Fruit fly (Drosophila melanogaster) whole organism, prepupa: ENCODE data around the gene Ldsdh1.
A peak's percentile ranks its signal among the peaks of the same experiment; 100 is the strongest.

Source experiments
- Blimp-1 ChIP-seq: fragments of 200-800 bp; sonication (Bioruptor generic); optimal IDR thresholded peaks from 3 replicates; lab custom pipeline; 2017; ENCODE audit warnings: missing biosample characterization, missing genetic modification characterization, mild to moderate bottlenecking, moderate library complexity, missing genetic modification reagents
- CG10631 ChIP-seq: fragments of 200-800 bp; sonication (Bioruptor generic); optimal IDR thresholded peaks from 2 replicates; lab custom pipeline; 2016; ENCODE audit warnings: missing biosample characterization, missing genetic modification characterization
- CG10669 ChIP-seq: fragments of 200-800 bp; sonication (Bioruptor generic); optimal IDR thresholded peaks from 3 replicates; lab custom pipeline; 2018; ENCODE audit warnings: missing biosample characterization, mild to moderate bottlenecking, missing genetic modification characterization, moderate library complexity
- CG11762 ChIP-seq: fragments of 200-800 bp; sonication (Bioruptor generic); optimal IDR thresholded peaks from 3 replicates; lab custom pipeline; 2016; ENCODE audit warnings: missing biosample characterization, missing genetic modification characterization; ENCODE audit not compliant: insufficient read depth
- CG11902 ChIP-seq: fragments of 200-800 bp; sonication (Bioruptor generic); optimal IDR thresholded peaks from 3 replicates; lab custom pipeline; 2016; ENCODE audit warnings: missing biosample characterization, missing genetic modification characterization
- CG1621 ChIP-seq: fragments of 200-800 bp; sonication (Bioruptor generic); optimal IDR thresholded peaks from 3 replicates; lab custom pipeline; 2018; ENCODE audit warnings: missing biosample characterization, mild to moderate bottlenecking, missing genetic modification characterization
- CG16779 ChIP-seq: fragments of 200-800 bp; sonication (Bioruptor generic); optimal IDR thresholded peaks from 3 replicates; lab custom pipeline; 2017; ENCODE audit warnings: missing biosample characterization, mild to moderate bottlenecking, missing genetic modification characterization
- CG3032 ChIP-seq: fragments of 200-800 bp; optimal IDR thresholded peaks from 2 replicates; lab custom pipeline; 2019; ENCODE audit warnings: missing biosample characterization, mild to moderate bottlenecking, missing genetic modification characterization, moderate library complexity
- CG31627 ChIP-seq: fragments of 200-800 bp; sonication (Bioruptor generic); optimal IDR thresholded peaks from 3 replicates; lab custom pipeline; 2016; ENCODE audit warnings: missing biosample characterization, missing genetic modification characterization
- CG32006 ChIP-seq: fragments of 200-800 bp; sonication (Bioruptor generic); optimal IDR thresholded peaks from 3 replicates; lab custom pipeline; 2017; ENCODE audit warnings: missing biosample characterization, mild to moderate bottlenecking, missing genetic modification characterization
- CG34406 ChIP-seq: fragments of 200-800 bp; sonication (Bioruptor generic); optimal IDR thresholded peaks from 3 replicates; lab custom pipeline; 2016; ENCODE audit warnings: missing biosample characterization, missing genetic modification characterization
- CG3919 ChIP-seq: fragments of 200-800 bp; sonication (Bioruptor generic); optimal IDR thresholded peaks from 3 replicates; lab custom pipeline; 2016; ENCODE audit warnings: missing biosample characterization, missing genetic modification characterization
- CG4318 ChIP-seq: fragments of 200-800 bp; sonication (Bioruptor generic); optimal IDR thresholded peaks from 3 replicates; lab custom pipeline; 2017; ENCODE audit warnings: missing biosample characterization, mild to moderate bottlenecking, missing genetic modification characterization
- CG6163 ChIP-seq: fragments of 200-800 bp; sonication (Bioruptor generic); IDR thresholded peaks from 3 replicates; pipeline ENCODE4 v1.3.6; 2022; ENCODE audit warnings: missing biosample characterization, missing genetic modification characterization
- CG6276 ChIP-seq: fragments of 200-800 bp; sonication (Bioruptor generic); optimal IDR thresholded peaks from 2 replicates; lab custom pipeline; 2017; ENCODE audit warnings: missing biosample characterization, mild to moderate bottlenecking, missing genetic modification characterization
- CG6792 ChIP-seq: fragments of 200-800 bp; sonication (Bioruptor generic); optimal IDR thresholded peaks from 3 replicates; lab custom pipeline; 2016; ENCODE audit warnings: missing biosample characterization, missing genetic modification characterization
- CG6808 ChIP-seq: fragments of 200-800 bp; sonication (Bioruptor generic); optimal IDR thresholded peaks from 3 replicates; lab custom pipeline; 2017; ENCODE audit warnings: missing biosample characterization, missing genetic modification characterization, mild to moderate bottlenecking, moderate library complexity, missing genetic modification reagents
- CG6854 ChIP-seq: fragments of 200-800 bp; sonication (Bioruptor generic); optimal IDR thresholded peaks from 2 replicates; lab custom pipeline; 2017; ENCODE audit warnings: missing biosample characterization, mild to moderate bottlenecking, missing genetic modification characterization
- CG7368 ChIP-seq: fragments of 200-800 bp; sonication (Bioruptor generic); optimal IDR thresholded peaks from 3 replicates; lab custom pipeline; 2016; ENCODE audit warnings: missing biosample characterization, missing genetic modification characterization
- CG8119 ChIP-seq: fragments of 200-800 bp; sonication (Bioruptor generic); IDR thresholded peaks from 3 replicates; pipeline ENCODE4 v1.3.6; 2022; ENCODE audit warnings: missing biosample characterization, missing genetic modification characterization
- CG8319 ChIP-seq: fragments of 200-800 bp; sonication (Bioruptor generic); optimal IDR thresholded peaks from 3 replicates; lab custom pipeline; 2016; ENCODE audit warnings: missing biosample characterization, missing genetic modification characterization
- CG8632 ChIP-seq: fragments of 200-800 bp; sonication (Bioruptor generic); optimal IDR thresholded peaks from 3 replicates; lab custom pipeline; 2016; ENCODE audit warnings: missing biosample characterization, missing genetic modification characterization
- CG9139 ChIP-seq: fragments of 200-800 bp; sonication (Bioruptor generic); optimal IDR thresholded peaks from 3 replicates; lab custom pipeline; 2017; ENCODE audit warnings: missing biosample characterization, mild to moderate bottlenecking, missing genetic modification characterization
- Eip75B ChIP-seq: fragments of 200-800 bp; sonication (Bioruptor generic); optimal IDR thresholded peaks from 3 replicates; lab custom pipeline; 2016; ENCODE audit warnings: missing biosample characterization, missing genetic modification characterization
- Eip93F ChIP-seq: fragments of 200-800 bp; sonication (Bioruptor generic); optimal IDR thresholded peaks from 2 replicates; lab custom pipeline; 2016; ENCODE audit warnings: missing biosample characterization, mild to moderate bottlenecking, missing genetic modification characterization
- Ets21C ChIP-seq: fragments of 200-800 bp; sonication (Bioruptor generic); optimal IDR thresholded peaks from 3 replicates; lab custom pipeline; 2016; ENCODE audit warnings: missing biosample characterization, missing genetic modification characterization
- Gug ChIP-seq: fragments of 200-800 bp; sonication (Bioruptor generic); IDR thresholded peaks from 2 replicates; pipeline ENCODE4 v1.3.6; 2022; ENCODE audit warnings: missing biosample characterization, missing genetic modification characterization
- Hr38 ChIP-seq: sonication (Bioruptor generic); optimal IDR thresholded peaks from 2 replicates; lab custom pipeline; 2016; ENCODE audit warnings: missing biosample characterization, missing genetic modification characterization
- Hr39 ChIP-seq: fragments of 200-800 bp; sonication (Bioruptor generic); optimal IDR thresholded peaks from 2 replicates; lab custom pipeline; 2016; ENCODE audit warnings: missing biosample characterization, missing genetic modification characterization
- Hr4 ChIP-seq: fragments of 200-800 bp; sonication (Bioruptor generic); optimal IDR thresholded peaks from 3 replicates; lab custom pipeline; 2016; ENCODE audit warnings: missing biosample characterization, missing genetic modification characterization
- Met ChIP-seq: fragments of 200-800 bp; sonication (Bioruptor generic); optimal IDR thresholded peaks from 3 replicates; lab custom pipeline; 2016; ENCODE audit warnings: missing biosample characterization, missing genetic modification characterization
- OdsH ChIP-seq: fragments of 200-800 bp; sonication (Bioruptor generic); optimal IDR thresholded peaks from 3 replicates; lab custom pipeline; 2016; ENCODE audit warnings: missing biosample characterization, missing genetic modification characterization
- Smox ChIP-seq: fragments of 200-800 bp; sonication (Bioruptor generic); optimal IDR thresholded peaks from 3 replicates; lab custom pipeline; 2016; ENCODE audit warnings: missing biosample characterization, missing genetic modification characterization
- Sox102F ChIP-seq: fragments of 200-800 bp; sonication (Bioruptor generic); optimal IDR thresholded peaks from 2 replicates; lab custom pipeline; 2016; ENCODE audit warnings: missing biosample characterization, mild to moderate bottlenecking, missing genetic modification characterization
- Sox14 ChIP-seq: fragments of 200-800 bp; sonication (Bioruptor generic); optimal IDR thresholded peaks from 3 replicates; lab custom pipeline; 2016; ENCODE audit warnings: missing biosample characterization, missing genetic modification characterization
- Sox15 ChIP-seq: fragments of 200-800 bp; sonication (Bioruptor generic); optimal IDR thresholded peaks from 3 replicates; lab custom pipeline; 2016; ENCODE audit warnings: missing biosample characterization, missing genetic modification characterization
- achi ChIP-seq: fragments of 200-800 bp; sonication (Bioruptor generic); optimal IDR thresholded peaks from 3 replicates; lab custom pipeline; 2016; ENCODE audit warnings: missing biosample characterization, missing genetic modification characterization
- cyc ChIP-seq: fragments of 200-800 bp; sonication (Bioruptor generic); optimal IDR thresholded peaks from 3 replicates; lab custom pipeline; 2016; ENCODE audit warnings: missing biosample characterization, missing genetic modification characterization
- dac ChIP-seq: fragments of 200-800 bp; sonication (Bioruptor generic); optimal IDR thresholded peaks from 2 replicates; lab custom pipeline; 2017; ENCODE audit warnings: missing biosample characterization, mild to moderate bottlenecking, missing genetic modification characterization
- dsx ChIP-seq: fragments of 200-800 bp; optimal IDR thresholded peaks from 3 replicates; lab custom pipeline; 2019; ENCODE audit warnings: missing biosample characterization, mild to moderate bottlenecking, missing genetic modification characterization, moderate library complexity; ENCODE audit not compliant: poor library complexity, severe bottlenecking
- esn ChIP-seq: fragments of 200-800 bp; sonication (Bioruptor generic); optimal IDR thresholded peaks from 2 replicates; lab custom pipeline; 2016; ENCODE audit warnings: missing biosample characterization, mild to moderate bottlenecking, missing genetic modification characterization, moderate library complexity
- fd59A ChIP-seq: fragments of 200-800 bp; sonication (Bioruptor generic); optimal IDR thresholded peaks from 2 replicates; lab custom pipeline; 2017; ENCODE audit warnings: missing biosample characterization, mild to moderate bottlenecking, missing genetic modification characterization, missing genetic modification reagents
- fd85E ChIP-seq: fragments of 200-800 bp; sonication (Bioruptor generic); optimal IDR thresholded peaks from 3 replicates; lab custom pipeline; 2016; ENCODE audit warnings: missing biosample characterization, missing genetic modification characterization
- fkh ChIP-seq: fragments of 200-800 bp; sonication (Bioruptor generic); optimal IDR thresholded peaks from 3 replicates; lab custom pipeline; 2017; ENCODE audit warnings: missing biosample characterization, mild to moderate bottlenecking, missing genetic modification characterization, moderate library complexity
- lz ChIP-seq: fragments of 200-800 bp; sonication (Bioruptor generic); optimal IDR thresholded peaks from 3 replicates; lab custom pipeline; 2016; ENCODE audit warnings: missing biosample characterization, missing genetic modification characterization
- net ChIP-seq: fragments of 200-800 bp; sonication (Bioruptor generic); optimal IDR thresholded peaks from 3 replicates; lab custom pipeline; 2016; ENCODE audit warnings: missing biosample characterization, missing genetic modification characterization
- spab ChIP-seq: fragments of 200-800 bp; sonication (Bioruptor generic); optimal IDR thresholded peaks from 2 replicates; lab custom pipeline; 2017; ENCODE audit warnings: missing biosample characterization, mild to moderate bottlenecking, missing genetic modification characterization, missing genetic modification reagents
- ss ChIP-seq, 2 experiments: fragments of 200-800 bp; sonication (Bioruptor generic); optimal IDR thresholded peaks; 2 replicates in 1 of 2; 3 replicates in 1 of 2; lab custom pipeline; 2017 to 2018; ENCODE audit warnings: mild to moderate bottlenecking in 2 of 2, missing biosample characterization in 2 of 2, missing genetic modification characterization in 2 of 2, moderate library complexity in 1 of 2
- topi ChIP-seq: fragments of 200-800 bp; sonication (Bioruptor generic); optimal IDR thresholded peaks from 3 replicates; lab custom pipeline; 2016; ENCODE audit warnings: missing biosample characterization, missing genetic modification characterization
- vri ChIP-seq: fragments of 200-800 bp; sonication (Bioruptor generic); optimal IDR thresholded peaks from 3 replicates; lab custom pipeline; 2016; ENCODE audit warnings: missing biosample characterization, mild to moderate bottlenecking, missing genetic modification characterization

The Ldsdh1 gene

dm6 chrX:8114476-8115342 is 33.3 kb upstream of the Ldsdh1 start:
- TF ChIP-seq net (GFP tag; lab: Kevin White, UChicago) (no peak), CG10631 (GFP tag; lab: Kevin White, UChicago) (no peak), Sox15 (GFP tag; lab: Kevin White, UChicago) (no peak), CG4318 (GFP tag; lab: Kevin White, UChicago) (no peak), ss (GFP tag; optimal IDR thresholded peaks at IDR 0.05; lab: Kevin White, UChicago) (no peak), CG8119 (no peak), Smox (GFP tag; lab: Kevin White, UChicago) (no peak), Hr39 (GFP tag; lab: Kevin White, UChicago) (peak; percentile 40), CG10669 (GFP tag; lab: Kevin White, UChicago) (peak; percentile 25), Ets21C (no peak), CG8632 (GFP tag; lab: Kevin White, UChicago) (no peak), CG3032 (tag; lab: Kevin White, UChicago) (no peak), achi (GFP tag; lab: Kevin White, UChicago) (peak; percentile 33), dac (GFP tag; lab: Kevin White, UChicago) (no peak), spab (no peak), Sox102F (peak; percentile 7), Eip93F (GFP tag; lab: Kevin White, UChicago) (no peak), Blimp-1 (GFP tag; lab: Kevin White, UChicago) (no peak), Hr4 (GFP tag; lab: Kevin White, UChicago) (no peak), vri (GFP tag; lab: Kevin White, UChicago) (no peak), Sox14 (GFP tag; lab: Kevin White, UChicago) (no peak), CG9139 (GFP tag; lab: Kevin White, UChicago) (no peak), Eip75B (GFP tag; lab: Kevin White, UChicago) (no peak), cyc (GFP tag; lab: Kevin White, UChicago) (peak; percentile 10), dsx (GFP tag; lab: Kevin White, UChicago) (no peak), CG6276 (GFP tag; lab: Kevin White, UChicago) (no peak), CG6854 (GFP tag; lab: Kevin White, UChicago) (no peak), fd59A (GFP tag; lab: Kevin White, UChicago) (no peak), CG3919 (GFP tag; lab: Kevin White, UChicago) (peak; percentile 18), CG11762 (GFP tag; lab: Kevin White, UChicago) (no peak), OdsH (peak; percentile 7), esn (GFP tag; lab: Kevin White, UChicago) (peak; percentile 5), CG31627 (peak; percentile 31), CG6792 (GFP tag; lab: Kevin White, UChicago) (no peak), fkh (GFP tag; lab: Kevin White, UChicago) (peak; percentile 37), Hr38 (GFP tag; lab: Kevin White, UChicago) (no peak), CG7368 (GFP tag; lab: Kevin White, UChicago) (no peak), Gug (GFP tag; lab: Robert Waterston, UW) (no peak), fd85E (GFP tag; lab: Kevin White, UChicago) (no peak), Met (GFP tag; lab: Kevin White, UChicago) (peak; percentile 64), CG11902 (GFP tag; lab: Kevin White, UChicago) (no peak), CG34406 (GFP tag; lab: Kevin White, UChicago) (no peak), CG1621 (tag; lab: Kevin White, UChicago) (no peak), CG32006 (GFP tag; lab: Kevin White, UChicago) (peak; percentile 23), topi (GFP tag; lab: Kevin White, UChicago) (no peak), CG8319 (GFP tag; lab: Kevin White, UChicago) (no peak), CG16779 (tag; lab: Kevin White, UChicago) (no peak), CG6808 (no peak), CG6163 (GFP tag; lab: Robert Waterston, UW) (peak; percentile 28; the same call in 1 of the 3 replicates), lz (GFP tag; lab: Kevin White, UChicago) (peak; percentile 23)
